Worm (Caenorhabditis elegans) whole organism, L4 larva: ENCODE data around the gene C45E5.1.

Source experiments
- F10B5.3 ChIP-seq: sonication (generic microtip); optimal IDR thresholded peaks from 2 replicates; lab custom pipeline; 2016; ENCODE audit warnings: mild to moderate bottlenecking, missing genetic modification characterization, missing compliant biosample characterization
- Y75B8A.6 ChIP-seq: fragments of 200-800 bp; sonication (Bioruptor generic); IDR thresholded peaks from 2 replicates; pipeline ENCODE4 v1.3.6; 2022; ENCODE audit warnings: missing genetic modification reagents, missing genetic modification characterization, missing compliant biosample characterization
- ZK546.5 ChIP-seq, 2 experiments: sonication (generic microtip); optimal IDR thresholded peaks; 2 replicates each; lab custom pipeline; 2017; ENCODE audit warnings: missing biosample characterization in 2 of 2, missing genetic modification characterization in 2 of 2
- aha-1 ChIP-seq: fragments of 150-350 bp; peaks from one replicate; lab custom pipeline; 2014; ENCODE audit warnings: missing biosample characterization, missing genetic modification characterization
- aly-2 ChIP-seq: sonication (generic microtip); optimal IDR thresholded peaks from 2 replicates; lab custom pipeline; 2018; ENCODE audit warnings: missing biosample characterization, missing genetic modification characterization
- ceh-32 ChIP-seq: sonication (generic microtip); optimal IDR thresholded peaks from 2 replicates; lab custom pipeline; 2016; ENCODE audit warnings: mild to moderate bottlenecking, missing genetic modification characterization, missing compliant biosample characterization; ENCODE audit not compliant: poor library complexity
- ces-1 ChIP-seq: fragments of 150-350 bp; sonication (generic microtip); optimal IDR thresholded peaks from 4 replicates; lab custom pipeline; 2014; ENCODE audit warnings: missing biosample characterization, missing genetic modification reagents, missing genetic modification characterization
- daf-16 ChIP-seq, 3 experiments: sonication (generic microtip); optimal IDR thresholded peaks; 2 replicates each; lab custom pipeline; 2016 to 2017; ENCODE audit warnings: missing genetic modification characterization in 3 of 3, missing genetic modification reagents in 3 of 3, mild to moderate bottlenecking in 2 of 3, missing compliant biosample characterization in 2 of 3, missing biosample characterization in 1 of 3, moderate library complexity in 1 of 3
- dmd-6 ChIP-seq: fragments of 200-800 bp; sonication (Bioruptor generic); IDR thresholded peaks from 2 replicates; pipeline ENCODE4 v1.3.6; 2022; ENCODE audit warnings: missing genetic modification reagents, missing genetic modification characterization, missing compliant biosample characterization
- dpl-1 ChIP-seq: fragments of 150-350 bp; optimal IDR thresholded peaks from 2 replicates; lab custom pipeline; 2014; ENCODE audit warnings: missing biosample characterization, missing genetic modification reagents, missing genetic modification characterization
- egl-27 ChIP-seq: sonication (generic microtip); optimal IDR thresholded peaks from 3 replicates; lab custom pipeline; 2017; ENCODE audit warnings: missing biosample characterization, missing genetic modification reagents, missing genetic modification characterization
- fos-1 ChIP-seq: fragments of 150-350 bp; optimal IDR thresholded peaks from 2 replicates; lab custom pipeline; 2014; ENCODE audit warnings: missing biosample characterization, missing genetic modification characterization
- gei-8 ChIP-seq: fragments of 200-800 bp; sonication (Bioruptor generic); optimal IDR thresholded peaks from 2 replicates; lab custom pipeline; 2018; ENCODE audit warnings: mild to moderate bottlenecking, missing genetic modification characterization, missing compliant biosample characterization
- hif-1 ChIP-seq, 2 experiments: sonication (generic microtip); optimal IDR thresholded peaks; 2 replicates each; lab custom pipeline; 2016 to 2017; ENCODE audit warnings: missing compliant biosample characterization in 2 of 2, missing genetic modification characterization in 2 of 2, missing genetic modification reagents in 2 of 2, missing genotype in 2 of 2, mild to moderate bottlenecking in 1 of 2
- hlh-11 ChIP-seq: fragments of 200-800 bp; sonication (Bioruptor generic); optimal IDR thresholded peaks from 2 replicates; lab custom pipeline; 2018; ENCODE audit warnings: mild to moderate bottlenecking, missing genetic modification characterization, missing compliant biosample characterization
- hlh-30 ChIP-seq: sonication (generic microtip); optimal IDR thresholded peaks from 2 replicates; lab custom pipeline; 2017; ENCODE audit warnings: antibody characterized with exemption, mild to moderate bottlenecking, missing genetic modification characterization, missing compliant biosample characterization; ENCODE audit not compliant: insufficient read depth
- lim-7 ChIP-seq: fragments of 200-800 bp; sonication (Bioruptor generic); IDR thresholded peaks from 2 replicates; pipeline ENCODE4 v1.3.6; 2022; ENCODE audit warnings: missing genetic modification characterization, missing compliant biosample characterization
- lin-1 ChIP-seq: fragments of 200-800 bp; sonication (Bioruptor generic); IDR thresholded peaks from 2 replicates; pipeline ENCODE4 v1.3.6; 2022; ENCODE audit warnings: missing genetic modification reagents, missing genetic modification characterization, missing compliant biosample characterization
- lin-29 ChIP-seq: fragments of 200-800 bp; sonication (Bioruptor generic); IDR thresholded peaks from 2 replicates; pipeline ENCODE4 v1.3.6; 2022; ENCODE audit warnings: missing genetic modification reagents, missing genetic modification characterization, missing compliant biosample characterization
- lin-38 ChIP-seq: fragments of 200-800 bp; sonication (Bioruptor generic); IDR thresholded peaks from 2 replicates; pipeline ENCODE4 v1.3.6; 2022; ENCODE audit warnings: missing genetic modification reagents, missing genetic modification characterization, missing compliant biosample characterization
- mdt-29 ChIP-seq: fragments of 200-800 bp; sonication (Bioruptor generic); IDR thresholded peaks from 2 replicates; pipeline ENCODE4 v1.3.6; 2022; ENCODE audit warnings: missing genetic modification reagents, missing genetic modification characterization, missing compliant biosample characterization
- mxl-2 ChIP-seq: fragments of 200-800 bp; sonication (Bioruptor generic); conservative IDR thresholded peaks from 2 replicates; pipeline ENCODE4 v1.3.6; 2022; ENCODE audit warnings: missing genetic modification reagents, missing genetic modification characterization, missing compliant biosample characterization
- nhr-10 ChIP-seq: fragments of 150-350 bp; optimal IDR thresholded peaks from 2 replicates; lab custom pipeline; 2014; ENCODE audit warnings: missing biosample characterization, missing genetic modification characterization
- nhr-25 ChIP-seq: sonication (generic microtip); optimal IDR thresholded peaks from 2 replicates; lab custom pipeline; 2017; ENCODE audit warnings: missing genetic modification characterization, mild to moderate bottlenecking, missing compliant biosample characterization, antibody characterized with exemption, moderate library complexity, borderline replicate concordance; ENCODE audit not compliant: insufficient read depth
- nhr-28 ChIP-seq: fragments of 150-350 bp; optimal IDR thresholded peaks from 2 replicates; lab custom pipeline; 2014; ENCODE audit warnings: missing biosample characterization, missing genetic modification characterization
- nhr-76 ChIP-seq: fragments of 150-350 bp; optimal IDR thresholded peaks from 2 replicates; lab custom pipeline; 2014; ENCODE audit warnings: missing biosample characterization, missing genetic modification characterization
- pha-4 ChIP-seq, 2 experiments: fragments of 150-350 bp in 1 of 2; fragments of 200-800 bp in 1 of 2; sonication (Bioruptor generic) in 1 of 2; IDR thresholded peaks in 1 of 2; optimal IDR thresholded peaks in 1 of 2; 2 replicates each; pipeline versions ENCODE4 v1.3.6 to Lab custom; 2014 to 2022; ENCODE audit warnings: missing genetic modification characterization in 2 of 2, missing genetic modification reagents in 2 of 2, missing biosample characterization in 1 of 2, missing compliant biosample characterization in 1 of 2
- php-3 ChIP-seq: fragments of 200-800 bp; sonication (Bioruptor generic); IDR thresholded peaks from 2 replicates; pipeline ENCODE4 v1.3.6; 2022; ENCODE audit warnings: missing genetic modification reagents, missing genetic modification characterization, missing compliant biosample characterization
- saeg-2 ChIP-seq: fragments of 200-800 bp; sonication (Bioruptor generic); IDR thresholded peaks from 2 replicates; pipeline ENCODE4 v1.3.6; 2022; ENCODE audit warnings: missing genetic modification reagents, missing genetic modification characterization, missing compliant biosample characterization
- snpc-1.2 ChIP-seq: fragments of 200-800 bp; sonication (Bioruptor generic); IDR thresholded peaks from 2 replicates; pipeline ENCODE4 v1.3.6; 2022; ENCODE audit warnings: missing genetic modification reagents, missing genetic modification characterization, missing compliant biosample characterization
- unc-130 ChIP-seq: sonication (generic microtip); optimal IDR thresholded peaks from 2 replicates; lab custom pipeline; 2016; ENCODE audit warnings: missing genetic modification reagents, missing genetic modification characterization, missing compliant biosample characterization
- unc-39 ChIP-seq: sonication (generic microtip); optimal IDR thresholded peaks from 2 replicates; lab custom pipeline; 2017; ENCODE audit warnings: missing biosample characterization, missing genetic modification characterization
- unc-62 ChIP-seq, 3 experiments: fragments of 150-350 bp in 1 of 3; sonication (generic microtip); optimal IDR thresholded peaks in 2 of 3; peaks in 1 of 3; 1 replicate in 1 of 3; 2 replicates in 2 of 3; lab custom pipeline; 2014 to 2017; ENCODE audit warnings: missing biosample characterization in 3 of 3, missing genetic modification characterization in 3 of 3, missing genetic modification reagents in 3 of 3, missing genotype in 1 of 3

Gene C45E5.1

DNA sequence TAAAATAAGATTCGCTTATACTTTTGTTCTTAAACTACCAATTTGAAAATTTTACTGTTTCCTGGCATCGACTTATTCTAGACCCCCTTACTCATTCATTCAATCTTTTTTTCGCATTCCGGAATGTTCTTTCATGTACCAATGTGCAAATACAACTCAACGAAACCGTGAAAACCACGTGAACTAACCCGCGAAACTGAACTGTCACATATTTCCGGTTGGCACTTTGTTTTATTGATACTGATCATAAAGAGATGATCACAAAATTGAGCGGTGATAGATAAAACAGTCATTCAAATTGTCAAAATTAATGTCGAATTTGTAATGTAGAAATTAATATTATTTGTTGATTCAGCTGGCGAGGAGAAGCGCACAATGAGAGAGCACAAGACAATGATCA is 11.7 kb downstream of the C45E5.1 start (continued):
- TF ChIP-seq hif-1 (tag; optimal IDR thresholded peaks at IDR 0.05; lab: Kevin White, UChicago): no peak
- no peak for TF ChIP-seq nhr-10 (tag; lab: Kevin White, UChicago)
- peak; percentile 97 for TF ChIP-seq dmd-6 (GFP tag; lab: Robert Waterston, UW)
- peak; percentile 67 for TF ChIP-seq hlh-30 (tag; lab: Kevin White, UChicago)
- peak; percentile 80 for TF ChIP-seq hlh-11 (tag; lab: Kevin White, UChicago)

DNA sequence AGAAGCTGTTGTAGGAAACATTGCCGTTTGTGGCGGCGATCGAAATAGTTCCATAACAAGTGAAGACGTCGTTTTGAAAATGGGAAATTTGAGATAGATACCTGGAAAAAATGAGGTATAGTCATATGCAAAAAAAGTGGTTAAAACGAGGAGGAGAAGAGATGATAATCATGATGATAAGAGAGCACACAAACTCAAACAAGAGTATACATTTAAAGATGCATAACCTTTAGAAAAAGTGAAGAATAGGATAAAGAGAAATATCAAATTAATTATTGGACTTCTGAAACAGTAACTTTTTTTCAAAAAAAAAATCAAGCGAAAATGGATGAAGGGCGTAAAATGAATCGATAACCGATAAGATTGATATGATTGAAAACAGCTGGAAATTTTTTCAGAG is 13.6 kb downstream of the C45E5.1 start, which contains the start of gene nhr-46:
TSS of gene nhr-46 (minus strand) at position 101 of the 400 bp plus-strand sequence.
- TF ChIP-seq aly-2 (tag; lab: Kevin White, UChicago) (no peak), mxl-2 (GFP tag; lab: Robert Waterston, UW) (no peak), nhr-25 (no peak), lin-29 (no peak), php-3 (GFP tag; lab: Robert Waterston, UW) (no peak), egl-27 (tag; lab: Kevin White, UChicago) (no peak), nhr-76 (no peak), unc-39 (tag; lab: Kevin White, UChicago) (no peak), lin-1 (no peak), lim-7 (GFP tag; lab: Robert Waterston, UW) (no peak), pha-4 (GFP tag; IDR thresholded peaks at IDR 0.05; lab: Robert Waterston, UW) (no peak), pha-4 (tag; optimal IDR thresholded peaks at IDR 0.05; lab: Kevin White, UChicago) (no peak), F10B5.3 (tag; lab: Kevin White, UChicago) (no peak), snpc-1.2 (GFP tag; lab: Robert Waterston, UW) (no peak), daf-16 (GFP tag; optimal IDR thresholded peaks at IDR 0.05; lab: Kevin White, UChicago) (no peak), daf-16 (tag; optimal IDR thresholded peaks at IDR 0.05; lab: Kevin White, UChicago) (no peak), lin-38 (GFP tag; lab: Robert Waterston, UW) (no peak)

DNA sequence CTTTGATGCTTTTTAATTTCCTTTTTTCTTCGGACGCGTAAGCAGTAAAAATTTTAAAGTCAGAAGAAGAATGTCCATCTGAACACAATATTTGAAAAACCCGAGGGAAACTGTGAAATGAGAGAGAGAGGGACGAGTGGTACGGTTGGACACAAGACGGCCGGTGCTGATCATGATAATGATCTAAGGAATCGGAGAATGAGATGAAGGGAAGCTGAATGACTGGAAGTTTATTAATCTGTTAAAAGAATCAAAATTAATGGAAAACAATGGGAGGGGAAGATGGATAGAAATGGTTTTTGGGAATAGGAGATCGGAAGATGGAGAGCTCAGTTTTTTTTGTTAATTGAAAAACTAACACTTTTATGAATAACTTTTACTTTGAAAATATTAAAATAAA is 14.5 kb downstream of the C45E5.1 start:
- TF ChIP-seq mdt-29 (no peak), nhr-28 (tag; lab: Kevin White, UChicago) (no peak), dpl-1 (GFP tag; lab: Kevin White, UChicago) (no peak), ceh-32 (tag; lab: Kevin White, UChicago) (no peak), Y75B8A.6 (no peak), saeg-2 (GFP tag; lab: Robert Waterston, UW) (no peak)

DNA sequence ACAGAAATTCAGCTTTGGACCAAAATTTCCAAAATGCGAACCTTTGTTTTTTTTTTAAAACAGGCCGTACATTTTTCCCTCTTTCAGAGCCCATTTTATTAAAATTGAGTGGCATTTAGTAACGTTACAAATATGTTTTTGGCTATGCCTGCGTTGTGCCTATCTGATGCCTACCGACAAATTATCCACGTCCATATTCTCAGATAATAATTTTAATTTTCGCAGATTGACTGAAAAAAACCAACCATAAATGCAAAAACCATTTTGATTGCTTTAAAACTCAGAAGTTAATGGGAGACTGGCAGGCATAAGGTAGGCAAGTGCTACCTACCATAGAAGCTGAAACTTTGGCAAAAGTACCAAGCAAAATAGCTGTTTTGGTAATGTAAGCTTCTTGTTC is 16.5 kb downstream of the C45E5.1 start:
- TF ChIP-seq aha-1 (tag; lab: Kevin White, UChicago): peak; percentile 92
- TF ChIP-seq ces-1 (GFP tag; lab: Kevin White, UChicago): no peak
- TF ChIP-seq unc-130 (GFP tag; lab: Kevin White, UChicago): no peak
- no peak for TF ChIP-seq fos-1
- TF ChIP-seq gei-8: no peak

DNA sequence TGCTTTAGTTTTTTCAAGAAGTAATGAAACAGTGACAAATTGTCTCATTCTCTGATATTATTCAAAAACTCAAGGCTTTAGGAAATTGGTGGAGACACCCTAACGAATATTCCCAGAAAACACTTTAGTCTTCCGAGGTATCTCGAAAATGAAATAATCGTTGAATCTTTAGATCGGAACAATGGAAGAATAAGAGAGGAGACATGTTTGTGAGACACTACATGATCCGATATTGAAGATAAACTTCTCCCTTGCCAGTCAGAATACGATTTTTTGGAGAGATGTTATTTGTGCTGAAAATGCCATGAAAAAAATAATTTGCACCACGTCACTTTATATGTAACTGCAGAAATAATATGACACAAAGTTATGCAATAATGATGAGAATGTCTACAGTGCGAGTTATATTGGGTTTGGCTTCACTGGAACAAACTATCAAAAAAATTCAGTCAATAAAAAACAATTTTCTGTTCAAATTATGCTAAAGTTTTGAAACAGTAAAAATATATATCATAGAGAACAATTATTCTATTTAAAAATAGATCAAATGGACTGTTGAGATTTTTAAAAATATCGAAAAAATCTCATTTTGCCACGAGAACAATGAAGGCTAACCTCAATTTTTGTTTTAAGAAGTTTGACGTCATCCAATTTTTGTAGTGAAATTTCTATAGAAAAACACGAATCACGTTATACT is 17.2 kb downstream of the C45E5.1 start:
- no peak for TF ChIP-seq nhr-76
- no peak for TF ChIP-seq ZK546.5 (tag; optimal IDR thresholded peaks at IDR 0.05; lab: Kevin White, UChicago)
- peak in 1 of 2 experiments; percentile 90 for TF ChIP-seq unc-62 (GFP tag; optimal IDR thresholded peaks at IDR 0.05 in 1 of 2; lab: Kevin White, UChicago)
- no peak for TF ChIP-seq unc-62 (tag; optimal IDR thresholded peaks at IDR 0.05; lab: Kevin White, UChicago)
- peak; percentile 98 for TF ChIP-seq aha-1 (tag; lab: Kevin White, UChicago)
